Worm (Caenorhabditis elegans): ENCODE results near the gene nhr-222.
A peak's percentile ranks its signal among the peaks of the same experiment; 100 is the strongest.

DNA sequence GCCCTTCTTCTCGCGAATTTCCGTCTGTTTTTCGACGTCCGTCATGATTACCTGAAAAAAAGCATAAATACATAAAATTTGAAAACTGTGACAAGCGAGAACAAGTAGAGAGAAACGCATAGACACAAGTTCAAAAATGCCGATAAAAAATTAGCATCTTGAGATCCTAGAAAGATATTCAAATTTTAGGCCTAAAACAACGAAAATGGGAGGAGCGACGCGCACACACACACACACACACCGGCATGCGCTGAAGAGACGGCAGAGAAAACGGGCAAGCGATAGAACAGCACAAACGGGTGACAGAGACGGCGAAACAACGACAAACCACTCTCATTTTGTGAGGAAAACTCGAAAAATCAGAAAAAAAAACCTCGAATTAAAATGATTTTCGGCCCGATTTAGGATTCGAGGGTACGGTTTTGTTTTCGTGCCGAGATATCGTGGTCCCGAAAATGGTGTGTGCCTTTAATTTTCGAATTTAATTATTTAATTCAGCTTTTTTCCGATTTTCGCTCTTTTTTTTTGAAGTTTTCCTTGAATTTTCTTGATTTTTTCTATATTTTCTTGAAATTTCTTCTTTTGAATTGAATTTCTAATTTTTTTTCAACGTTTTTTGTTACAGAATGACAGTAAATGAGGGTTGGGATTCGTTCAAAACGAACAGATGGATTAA is 42.9 kb upstream of the nhr-222 start, which contains the start of the genes rpl-11.1 and T22F3.2:
- TF ChIP-seq ama-1 (optimal IDR thresholded peaks at IDR 0.05) (no peak), sea-1 (GFP tag; conservative IDR thresholded peaks at IDR 0.05) (no peak), ceh-36 (tag; optimal IDR thresholded peaks at IDR 0.05) (no peak), tra-4 (tag; optimal IDR thresholded peaks at IDR 0.05) (no peak), flt-1 (GFP tag; IDR thresholded peaks at IDR 0.05) (no peak), hnd-1 (tag; optimal IDR thresholded peaks at IDR 0.05) (no peak), B0310.2 (tag; optimal IDR thresholded peaks at IDR 0.05) (no peak), aly-1 (tag; optimal IDR thresholded peaks at IDR 0.05) (no peak), ets-7 (tag; optimal IDR thresholded peaks at IDR 0.05) (no peak), hmbx-1 (tag; optimal IDR thresholded peaks at IDR 0.05) (no peak), tbx-11 (GFP tag; IDR thresholded peaks at IDR 0.05) (no peak), hmg-4 (GFP tag; optimal IDR thresholded peaks at IDR 0.05) (peak; percentile 6), tbx-37 (GFP tag; conservative IDR thresholded peaks at IDR 0.05) (no peak)

All from whole organism, early embryonic.